Fruit fly (Drosophila melanogaster): ENCODE data around the gene Oatp30B.

Gene Oatp30B

dm6 chr2L:9498985-9499249, 22.1 kb upstream of the Oatp30B start:
- TF ChIP-seq pan (optimal IDR thresholded peaks at IDR 0.05) (no peak), usp (GFP tag; optimal IDR thresholded peaks at IDR 0.05) (no peak), Dll (optimal IDR thresholded peaks at IDR 0.05) (no peak), EcR (GFP tag; optimal IDR thresholded peaks at IDR 0.05) (no peak), psq (optimal IDR thresholded peaks at IDR 0.05) (no peak), CG8478 (optimal IDR thresholded peaks at IDR 0.05) (no peak)

dm6 chr2L:9500454-9500853, 20.6 kb upstream of the Oatp30B start:
- TF ChIP-seq usp (GFP tag; optimal IDR thresholded peaks at IDR 0.05) = no peak
- TF ChIP-seq pan (optimal IDR thresholded peaks at IDR 0.05) = no peak
- no peak for TF ChIP-seq Dll (optimal IDR thresholded peaks at IDR 0.05)
- no peak for TF ChIP-seq EcR (GFP tag; optimal IDR thresholded peaks at IDR 0.05)
- TF ChIP-seq CG8478 (optimal IDR thresholded peaks at IDR 0.05) = no peak
- no peak for TF ChIP-seq psq (optimal IDR thresholded peaks at IDR 0.05)

DNA sequence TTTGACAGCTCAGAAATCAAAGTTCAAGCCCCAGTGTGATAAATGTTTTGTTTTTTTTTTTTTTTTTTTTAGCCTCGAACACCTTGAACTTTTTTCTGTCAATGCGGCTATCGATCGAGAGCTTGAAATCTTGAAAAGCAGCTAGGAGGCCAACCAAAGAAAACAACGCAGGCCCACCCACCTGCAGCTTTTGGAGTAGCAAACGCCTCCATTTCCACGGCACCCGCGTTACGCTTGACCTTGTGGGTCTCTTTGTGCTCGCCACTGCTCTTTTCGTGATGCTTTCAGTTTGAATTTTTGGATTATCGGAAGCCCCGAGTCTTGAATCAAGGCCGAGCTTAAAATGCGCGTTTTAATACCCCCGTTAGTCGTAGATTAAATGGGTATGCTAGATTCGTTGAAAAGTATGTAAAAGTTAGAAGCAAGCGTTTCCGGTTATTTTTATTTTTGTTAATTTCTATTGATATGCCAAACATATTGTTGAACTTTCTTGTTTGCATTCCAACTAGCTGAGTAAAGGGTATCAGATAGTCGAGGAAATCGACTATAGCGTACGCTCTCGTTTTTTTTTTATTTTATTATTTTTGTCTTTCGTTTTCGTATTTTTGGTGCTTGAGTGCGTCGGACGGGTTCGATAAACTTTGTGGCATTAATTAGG, 18.1 kb upstream of the Oatp30B start:
- no peak for TF ChIP-seq usp (GFP tag; optimal IDR thresholded peaks at IDR 0.05)
- TF ChIP-seq psq (optimal IDR thresholded peaks at IDR 0.05) = no peak
- TF ChIP-seq pan (optimal IDR thresholded peaks at IDR 0.05) = peak; percentile 33
- TF ChIP-seq CG8478 (optimal IDR thresholded peaks at IDR 0.05) = no peak
- no peak for TF ChIP-seq EcR (GFP tag; optimal IDR thresholded peaks at IDR 0.05)
- no peak for TF ChIP-seq Dll (optimal IDR thresholded peaks at IDR 0.05)

dm6 chr2L:9505372-9506103, 15.5 kb upstream of the Oatp30B start:
- TF ChIP-seq psq (optimal IDR thresholded peaks at IDR 0.05) = no peak
- no peak for TF ChIP-seq pan (optimal IDR thresholded peaks at IDR 0.05)
- TF ChIP-seq CG8478 (optimal IDR thresholded peaks at IDR 0.05) = no peak
- no peak for TF ChIP-seq EcR (GFP tag; optimal IDR thresholded peaks at IDR 0.05)
- no peak for TF ChIP-seq Dll (optimal IDR thresholded peaks at IDR 0.05)
- no peak for TF ChIP-seq usp (GFP tag; optimal IDR thresholded peaks at IDR 0.05)

DNA sequence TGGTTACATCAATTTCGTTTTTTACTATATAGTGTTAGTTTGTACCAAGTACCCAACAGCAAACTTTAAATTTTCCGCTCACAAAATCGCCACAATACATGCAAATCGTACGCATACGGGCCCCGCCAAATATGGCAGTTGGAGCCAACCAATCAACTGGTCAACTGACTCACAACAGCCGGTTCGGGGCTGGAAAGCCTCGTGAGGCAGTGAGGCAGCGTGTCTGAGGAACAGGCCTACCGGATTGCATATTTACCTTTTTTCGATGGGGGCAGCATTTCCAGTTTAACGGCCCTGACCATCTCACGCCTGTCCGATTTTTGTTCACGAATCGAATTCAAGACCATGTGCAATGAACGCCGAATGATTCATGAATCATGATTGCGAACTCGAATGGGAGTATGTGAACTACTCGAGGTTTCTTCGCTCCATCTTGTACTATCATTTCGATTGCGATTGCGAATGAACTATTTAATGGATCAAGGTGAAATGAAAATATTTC, 14.4 kb upstream of the Oatp30B start:
- TF ChIP-seq EcR (GFP tag; optimal IDR thresholded peaks at IDR 0.05) (no peak), pan (optimal IDR thresholded peaks at IDR 0.05) (no peak), CG8478 (optimal IDR thresholded peaks at IDR 0.05) (no peak), usp (GFP tag; optimal IDR thresholded peaks at IDR 0.05) (no peak), Dll (optimal IDR thresholded peaks at IDR 0.05) (no peak), psq (optimal IDR thresholded peaks at IDR 0.05) (no peak)

DNA sequence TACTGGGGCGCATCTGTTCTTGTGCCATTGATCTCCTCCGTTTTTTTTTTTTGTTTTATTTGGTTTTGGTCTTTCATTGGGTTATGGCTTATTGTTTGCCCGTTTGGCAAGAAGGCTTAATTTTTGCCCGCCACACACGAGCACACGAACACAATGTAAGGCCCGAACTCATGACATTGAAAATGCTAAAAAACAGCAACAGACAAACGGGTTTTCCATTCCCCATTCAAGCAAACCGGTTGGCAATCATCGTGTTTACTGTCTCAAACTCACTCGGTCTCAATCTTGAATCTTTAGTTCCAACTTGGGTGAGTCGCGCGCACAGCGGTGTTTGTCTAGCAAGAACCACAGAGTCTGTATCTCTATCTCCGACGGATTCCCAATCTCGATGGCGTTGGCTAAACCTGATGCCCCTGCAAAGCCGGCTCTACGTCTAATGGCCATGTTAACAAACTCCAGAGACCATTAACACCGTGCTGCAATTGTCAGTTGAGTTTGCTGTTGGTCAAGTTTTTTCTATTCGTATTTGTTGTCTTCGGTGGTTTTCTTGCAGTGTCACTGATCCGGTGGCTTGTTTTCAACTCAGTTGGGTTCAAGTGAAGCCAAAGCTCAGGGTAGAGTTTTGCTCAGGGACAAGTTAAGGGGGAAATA, 12.3 kb upstream of the Oatp30B start:
- TF ChIP-seq EcR (GFP tag; optimal IDR thresholded peaks at IDR 0.05) (peak in 1 of 2 experiments; percentile 87), Dll (optimal IDR thresholded peaks at IDR 0.05) (no peak)

dm6 chr2L:9509653-9510052, 11.4 kb upstream of the Oatp30B start:
- TF ChIP-seq usp (GFP tag; optimal IDR thresholded peaks at IDR 0.05) (no peak), EcR (GFP tag; optimal IDR thresholded peaks at IDR 0.05) (no peak), Dll (optimal IDR thresholded peaks at IDR 0.05) (no peak), psq (optimal IDR thresholded peaks at IDR 0.05) (no peak), CG8478 (optimal IDR thresholded peaks at IDR 0.05) (no peak)

DNA sequence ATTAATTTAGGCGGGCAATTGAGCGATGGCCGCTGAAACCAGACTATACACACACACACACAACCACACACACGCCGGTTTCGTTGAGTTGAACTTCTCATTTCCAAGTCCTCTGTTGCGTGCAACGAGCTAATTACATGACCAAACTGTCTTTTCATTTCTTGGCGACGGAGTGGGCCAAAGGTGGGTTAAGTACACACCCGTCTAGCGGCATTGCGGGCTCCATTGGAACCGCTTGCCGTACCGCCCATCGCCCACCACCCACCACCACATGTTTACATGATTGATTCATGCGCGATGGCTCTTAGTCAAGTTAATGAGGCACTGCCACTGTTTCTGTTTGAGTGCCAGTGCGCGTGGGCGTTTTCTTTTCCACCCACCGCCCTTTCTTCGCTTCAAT, 10.6 kb upstream of the Oatp30B start:
- no peak for TF ChIP-seq Dll (optimal IDR thresholded peaks at IDR 0.05)
- no peak for TF ChIP-seq EcR (GFP tag; optimal IDR thresholded peaks at IDR 0.05)
- no peak for TF ChIP-seq usp (GFP tag; optimal IDR thresholded peaks at IDR 0.05)
- TF ChIP-seq psq (optimal IDR thresholded peaks at IDR 0.05) = no peak
- no peak for TF ChIP-seq CG8478 (optimal IDR thresholded peaks at IDR 0.05)
- TF ChIP-seq pan (optimal IDR thresholded peaks at IDR 0.05) = no peak

dm6 chr2L:9512401-9513198, 8.4 kb upstream of the Oatp30B start:
- TF ChIP-seq Dll (optimal IDR thresholded peaks at IDR 0.05) (no peak), CG8478 (optimal IDR thresholded peaks at IDR 0.05) (no peak), pan (optimal IDR thresholded peaks at IDR 0.05) (no peak), EcR (GFP tag; optimal IDR thresholded peaks at IDR 0.05) (no peak), psq (optimal IDR thresholded peaks at IDR 0.05) (no peak)

dm6 chr2L:9513771-9514170, 7.2 kb upstream of the Oatp30B start:
- TF ChIP-seq EcR (GFP tag; optimal IDR thresholded peaks at IDR 0.05) = no peak
- TF ChIP-seq usp (GFP tag; optimal IDR thresholded peaks at IDR 0.05) = no peak
- TF ChIP-seq pan (optimal IDR thresholded peaks at IDR 0.05) = no peak
- TF ChIP-seq CG8478 (optimal IDR thresholded peaks at IDR 0.05) = no peak
- TF ChIP-seq Dll (optimal IDR thresholded peaks at IDR 0.05) = no peak
- TF ChIP-seq psq (optimal IDR thresholded peaks at IDR 0.05) = no peak

dm6 chr2L:9522766-9523174, 1.8 kb downstream of the Oatp30B start:
- TF ChIP-seq Dll (optimal IDR thresholded peaks at IDR 0.05) = no peak

DNA sequence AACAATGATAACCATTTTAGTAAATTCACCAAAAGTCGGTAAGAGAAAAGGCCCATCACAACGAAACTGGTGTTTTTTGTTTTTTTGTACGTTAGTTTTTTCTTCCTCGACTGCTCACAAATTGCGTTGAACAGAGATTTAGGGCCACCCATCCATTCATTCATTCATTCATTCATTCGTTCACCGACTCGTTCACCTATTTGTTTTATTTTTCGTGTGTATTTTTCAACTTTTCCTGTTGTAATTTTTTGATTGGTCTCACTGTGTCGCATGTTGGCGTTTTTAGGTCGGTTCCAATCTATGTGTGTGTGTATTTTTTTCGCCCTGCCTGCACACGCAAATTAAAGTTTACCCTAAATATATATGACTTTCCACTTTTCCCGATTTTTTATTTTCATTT, 3.9 kb downstream of the Oatp30B start:
- no peak for TF ChIP-seq usp (GFP tag; optimal IDR thresholded peaks at IDR 0.05)
- no peak for TF ChIP-seq psq (optimal IDR thresholded peaks at IDR 0.05)
- no peak for TF ChIP-seq pan (optimal IDR thresholded peaks at IDR 0.05)
- TF ChIP-seq EcR (GFP tag; optimal IDR thresholded peaks at IDR 0.05) = no peak
- TF ChIP-seq CG8478 (optimal IDR thresholded peaks at IDR 0.05) = no peak
- no peak for TF ChIP-seq Dll (optimal IDR thresholded peaks at IDR 0.05)

Measured in whole organism.